Fruit fly (Drosophila melanogaster): Measurements from ENCODE around the gene Grip163.

The Grip163 gene

dm6 chr3L:12002321-12003248, 4.6 kb upstream of the Grip163 start, which contains the start of the genes Pop2 and CG6928 (continued):
- TF ChIP-seq CG1233 (GFP tag; optimal IDR thresholded peaks at IDR 0.05) = peak; percentile 50
- TF ChIP-seq hth (optimal IDR thresholded peaks at IDR 0.05) = no peak
- TF ChIP-seq CG13775 (GFP tag; optimal IDR thresholded peaks at IDR 0.05) = peak; percentile 72
- no peak for TF ChIP-seq Ada2b (GFP tag; IDR thresholded peaks at IDR 0.05)
- peak; percentile 55 for TF ChIP-seq trh (GFP tag; optimal IDR thresholded peaks at IDR 0.05)
- peak; percentile 72 for TF ChIP-seq emc (GFP tag; optimal IDR thresholded peaks at IDR 0.05)
- TF ChIP-seq CG17568 (GFP tag; optimal IDR thresholded peaks at IDR 0.05) = peak; percentile 39
- peak; percentile 52 for TF ChIP-seq fd96Cb (tag; optimal IDR thresholded peaks at IDR 0.05)
- TF ChIP-seq CG9215 (GFP tag; IDR thresholded peaks at IDR 0.05) = peak; percentile 78
- TF ChIP-seq CHES-1-like (GFP tag; optimal IDR thresholded peaks at IDR 0.05) = peak; percentile 92
- TF ChIP-seq CG2129 (GFP tag; IDR thresholded peaks at IDR 0.05; ENCODE audit: partially characterized antibody) = peak; percentile 58
- TF ChIP-seq NK7.1 (GFP tag; optimal IDR thresholded peaks at IDR 0.05) = peak; percentile 34
- TF ChIP-seq Trl (optimal IDR thresholded peaks at IDR 0.05) = peak in 1 of 2 experiments; percentile 3
- peak; percentile 87 for TF ChIP-seq Trl (GFP tag; optimal IDR thresholded peaks at IDR 0.05)
- peak; percentile 86 for TF ChIP-seq vvl (GFP tag; IDR thresholded peaks at IDR 0.05)
- peak; percentile 61 for TF ChIP-seq CG7839 (tag; optimal IDR thresholded peaks at IDR 0.05)
- peak; percentile 74 for TF ChIP-seq Dek (tag; optimal IDR thresholded peaks at IDR 0.05)
- peak; percentile 2 for TF ChIP-seq Meics (GFP tag; optimal IDR thresholded peaks at IDR 0.05)
- TF ChIP-seq Elba2 (GFP tag; optimal IDR thresholded peaks at IDR 0.05) = no peak
- TF ChIP-seq da (GFP tag; optimal IDR thresholded peaks at IDR 0.05) = peak; percentile 42
- TF ChIP-seq Tbp (GFP tag; optimal IDR thresholded peaks at IDR 0.05) = no peak
- no peak for TF ChIP-seq sd (tag; optimal IDR thresholded peaks at IDR 0.05)
- TF ChIP-seq CG11695 (GFP tag; IDR thresholded peaks at IDR 0.05) = 0 out of 3 replicates have a peak, but pooled peaks have one; percentile 42
- peak; percentile 22 for TF ChIP-seq CG34376 (GFP tag; optimal IDR thresholded peaks at IDR 0.05)
- peak; percentile 95 for TF ChIP-seq CG13287 (GFP tag; IDR thresholded peaks at IDR 0.05; ENCODE audit: partially characterized antibody)
- peak; percentile 48 for TF ChIP-seq Atf3 (GFP tag; optimal IDR thresholded peaks at IDR 0.05)
- TF ChIP-seq CG15601 (tag; optimal IDR thresholded peaks at IDR 0.05) = peak; percentile 73
- TF ChIP-seq zf30C (GFP tag; optimal IDR thresholded peaks at IDR 0.05) = no peak
- TF ChIP-seq corto (GFP tag; optimal IDR thresholded peaks at IDR 0.05) = no peak
- no peak for TF ChIP-seq salm (tag; optimal IDR thresholded peaks at IDR 0.05)
- peak; percentile 75 for TF ChIP-seq Gug (GFP tag; IDR thresholded peaks at IDR 0.05)
- peak; percentile 66; the same call in 2 of the 3 replicates for TF ChIP-seq H15 (GFP tag; IDR thresholded peaks at IDR 0.05)
- peak; percentile 31 for TF ChIP-seq CG7271 (tag; optimal IDR thresholded peaks at IDR 0.05)
- TF ChIP-seq Hmx (GFP tag; optimal IDR thresholded peaks at IDR 0.05) = peak; percentile 47
- peak; percentile 13 for TF ChIP-seq CG10462 (GFP tag; optimal IDR thresholded peaks at IDR 0.05)
- no peak for TF ChIP-seq pita (GFP tag; optimal IDR thresholded peaks at IDR 0.05)
- TF ChIP-seq bbx (GFP tag; IDR thresholded peaks at IDR 0.05; ENCODE audit: partially characterized antibody) = peak; percentile 79
- TF ChIP-seq CG13894 (tag; optimal IDR thresholded peaks at IDR 0.05) = no peak
- TF ChIP-seq HmgD (GFP tag; optimal IDR thresholded peaks at IDR 0.05) = peak; percentile 70
- TF ChIP-seq ham (GFP tag; IDR thresholded peaks at IDR 0.05) = 0 out of 2 replicates have a peak, but pooled peaks have one; percentile 39
- TF ChIP-seq B-H1 (GFP tag; IDR thresholded peaks at IDR 0.05) = peak; percentile 55; the same call in 2 of the 3 replicates
- no peak for TF ChIP-seq CG10147 (GFP tag; optimal IDR thresholded peaks at IDR 0.05)
- no peak for TF ChIP-seq CG15269 (tag; optimal IDR thresholded peaks at IDR 0.05)
- peak; percentile 59 for TF ChIP-seq luna (GFP tag; optimal IDR thresholded peaks at IDR 0.05)
- no peak for TF ChIP-seq abd-A (tag; optimal IDR thresholded peaks at IDR 0.05)
- peak; percentile 58 for TF ChIP-seq unpg (GFP tag; optimal IDR thresholded peaks at IDR 0.05)
- peak; percentile 44 for TF ChIP-seq Oli (tag; optimal IDR thresholded peaks at IDR 0.05)
- TF ChIP-seq gcm (GFP tag; optimal IDR thresholded peaks at IDR 0.05) = no peak
- peak; percentile 65 for TF ChIP-seq CG18764 (GFP tag; optimal IDR thresholded peaks at IDR 0.05)
